Fruit fly (Drosophila melanogaster): ENCODE data around the gene AIF.

AIF gene

DNA sequence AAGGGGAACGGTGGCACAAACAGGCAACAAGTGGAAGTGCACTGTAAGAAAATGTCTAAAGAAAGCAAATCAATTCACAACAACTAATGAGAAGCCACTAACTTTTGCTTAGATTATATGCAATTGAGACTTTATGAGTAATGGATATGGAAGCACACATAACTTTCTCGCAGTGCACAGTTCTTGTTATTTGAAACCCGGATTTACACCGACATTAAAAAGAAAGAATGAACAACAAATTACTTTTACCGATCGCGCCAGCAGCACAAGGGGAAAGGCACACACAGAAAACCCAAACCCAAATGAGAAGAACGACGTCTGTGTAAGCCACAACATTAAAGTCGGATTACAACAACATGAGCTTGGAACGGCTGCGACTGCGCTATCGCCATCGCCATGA is 37.5 kb downstream of the AIF start (continued):
- 0 out of 2 replicates have a peak, but pooled peaks have one; percentile 14 for TF ChIP-seq E2f2 (GFP tag; IDR thresholded peaks at IDR 0.05)
- TF ChIP-seq Ets65A (GFP tag) = peak; percentile 93
- TF ChIP-seq dpn (GFP tag; optimal IDR thresholded peaks at IDR 0.05) = peak; percentile 28 to 68
- no peak for TF ChIP-seq disco-r (GFP tag; optimal IDR thresholded peaks at IDR 0.05)
- TF ChIP-seq Gug (GFP tag; IDR thresholded peaks at IDR 0.05) = peak; percentile 55; the same call in 2 of the 4 replicates
- peak; percentile 39 for TF ChIP-seq Dad (GFP tag; optimal IDR thresholded peaks at IDR 0.05)
- TF ChIP-seq knrl (GFP tag; IDR thresholded peaks at IDR 0.05; ENCODE audit: partially characterized antibody) = no peak
- TF ChIP-seq sisA (GFP tag; IDR thresholded peaks at IDR 0.05) = peak; percentile 79
- TF ChIP-seq CG18764 (GFP tag; optimal IDR thresholded peaks at IDR 0.05) = peak; percentile 60
- peak; percentile 35; the same call in 1 of the 3 replicates for TF ChIP-seq tgo (GFP tag; IDR thresholded peaks at IDR 0.05)
- no peak for TF ChIP-seq CG1792 (GFP tag; optimal IDR thresholded peaks at IDR 0.05)
- TF ChIP-seq cas (GFP tag; IDR thresholded peaks at IDR 0.05) = no peak
- TF ChIP-seq HHEX (GFP tag; optimal IDR thresholded peaks at IDR 0.05) = peak; percentile 27
- peak; percentile 6 for TF ChIP-seq lbe (GFP tag; optimal IDR thresholded peaks at IDR 0.05)
- no peak for TF ChIP-seq sc (optimal IDR thresholded peaks at IDR 0.05)
- peak; percentile 72 for TF ChIP-seq sc (GFP tag; optimal IDR thresholded peaks at IDR 0.05)
- TF ChIP-seq esg (GFP tag; conservative IDR thresholded peaks at IDR 0.05) = peak; percentile 40; the same call in 1 of the 2 replicates
- peak; percentile 76 for TF ChIP-seq Hsf (GFP tag; optimal IDR thresholded peaks at IDR 0.05)
- peak; percentile 61 for TF ChIP-seq CG7556 (GFP tag; optimal IDR thresholded peaks at IDR 0.05)
- TF ChIP-seq CG4707 (GFP tag; optimal IDR thresholded peaks at IDR 0.05) = peak; percentile 42
- TF ChIP-seq cg (GFP tag; optimal IDR thresholded peaks at IDR 0.05) = no peak
- peak; percentile 25 for TF ChIP-seq CG10462 (GFP tag; optimal IDR thresholded peaks at IDR 0.05)
- peak in 1 of 3 experiments; percentile 93 for TF ChIP-seq Stat92E (GFP tag; optimal IDR thresholded peaks at IDR 0.05)
- TF ChIP-seq lilli (GFP tag; optimal IDR thresholded peaks at IDR 0.05) = peak; percentile 56
- TF ChIP-seq pho (GFP tag; optimal IDR thresholded peaks at IDR 0.05) = no peak
- TF ChIP-seq CG14014 (GFP tag; IDR thresholded peaks at IDR 0.05) = no peak
- no peak for TF ChIP-seq da (GFP tag; optimal IDR thresholded peaks at IDR 0.05)
- peak; percentile 65 for TF ChIP-seq CG5245 (GFP tag; optimal IDR thresholded peaks at IDR 0.05)
- peak; percentile 31; the same call in 1 of the 3 replicates for TF ChIP-seq dysf (GFP tag; IDR thresholded peaks at IDR 0.05)
- TF ChIP-seq CG11723 (GFP tag; optimal IDR thresholded peaks at IDR 0.05) = peak; percentile 26
- TF ChIP-seq CG17802 (tag; optimal IDR thresholded peaks at IDR 0.05) = peak; percentile 58
- peak; percentile 14 for TF ChIP-seq tup (GFP tag; optimal IDR thresholded peaks at IDR 0.05)
- TF ChIP-seq CG3407 (GFP tag; optimal IDR thresholded peaks at IDR 0.05) = peak; percentile 76
- peak; percentile 4 for TF ChIP-seq tap (tag; optimal IDR thresholded peaks at IDR 0.05)
- TF ChIP-seq chif (GFP tag; optimal IDR thresholded peaks at IDR 0.05) = peak; percentile 50 to 89
- peak; percentile 98 for TF ChIP-seq sens (GFP tag)
- TF ChIP-seq chm (GFP tag; IDR thresholded peaks at IDR 0.05) = peak; percentile 83; the same call in 1 of the 2 replicates
- peak; percentile 31 for TF ChIP-seq CG4282 (GFP tag; optimal IDR thresholded peaks at IDR 0.05)
- peak; percentile 56 for TF ChIP-seq Hr3 (GFP tag; optimal IDR thresholded peaks at IDR 0.05)
- TF ChIP-seq cad (GFP tag; optimal IDR thresholded peaks at IDR 0.05) = no peak
- 0 out of 3 replicates have a peak, but pooled peaks have one; percentile 45 for TF ChIP-seq CG11695 (GFP tag; IDR thresholded peaks at IDR 0.05)
- peak; percentile 39; the same call in 1 of the 2 replicates for TF ChIP-seq Rx (GFP tag; IDR thresholded peaks at IDR 0.05)
- TF ChIP-seq CG17568 (GFP tag; optimal IDR thresholded peaks at IDR 0.05) = peak; percentile 14
- peak; percentile 83 for TF ChIP-seq gsb-n (tag; optimal IDR thresholded peaks at IDR 0.05)
- TF ChIP-seq ase (GFP tag; IDR thresholded peaks at IDR 0.05) = 0 out of 3 replicates have a peak, but pooled peaks have one; percentile 25
- TF ChIP-seq CG9876 (GFP tag; optimal IDR thresholded peaks at IDR 0.05) = peak; percentile 54
- peak; percentile 72 for TF ChIP-seq croc (GFP tag; conservative IDR thresholded peaks at IDR 0.05)
- no peak for TF ChIP-seq YL-1 (GFP tag; optimal IDR thresholded peaks at IDR 0.05)
- TF ChIP-seq NfI (GFP tag; optimal IDR thresholded peaks at IDR 0.05) = peak; percentile 27
- TF ChIP-seq CG34376 (GFP tag; optimal IDR thresholded peaks at IDR 0.05) = no peak
- peak; percentile 64; the same call in 1 of the 2 replicates for TF ChIP-seq CG4404 (GFP tag; IDR thresholded peaks at IDR 0.05)
